Worm (Caenorhabditis elegans) whole organism, late embryonic: ENCODE data around the gene F35E8.10.

Experiments used
- C08G9.2 ChIP-seq: sonication (generic microtip); optimal IDR thresholded peaks from 2 replicates; lab custom pipeline; 2016; ENCODE audit warnings: mild to moderate bottlenecking, missing genetic modification characterization, moderate library complexity, missing compliant biosample characterization
- C38D4.7 ChIP-seq: fragments of 200-800 bp; sonication (Bioruptor generic); optimal IDR thresholded peaks from 2 replicates; lab custom pipeline; 2018; ENCODE audit warnings: mild to moderate bottlenecking, missing genetic modification characterization, moderate library complexity, missing compliant biosample characterization
- F13H6.1 ChIP-seq: sonication (generic microtip); optimal IDR thresholded peaks from 2 replicates; lab custom pipeline; 2016; ENCODE audit warnings: missing genetic modification characterization, missing compliant biosample characterization
- K02D7.2 ChIP-seq: sonication (generic microtip); optimal IDR thresholded peaks from 2 replicates; lab custom pipeline; 2017; ENCODE audit warnings: mild to moderate bottlenecking, missing genetic modification characterization, missing compliant biosample characterization
- K09A11.1 ChIP-seq: sonication (generic microtip); optimal IDR thresholded peaks from 2 replicates; lab custom pipeline; 2017; ENCODE audit warnings: antibody characterized with exemption, mild to moderate bottlenecking, missing genetic modification characterization, missing compliant biosample characterization; ENCODE audit not compliant: insufficient read depth
- T23F11.4 ChIP-seq: fragments of 200-800 bp; sonication (Bioruptor generic); optimal IDR thresholded peaks from 2 replicates; lab custom pipeline; 2018; ENCODE audit warnings: mild to moderate bottlenecking, missing genetic modification characterization, missing compliant biosample characterization
- Y22D7AL.16 ChIP-seq: sonication (generic microtip); optimal IDR thresholded peaks from 2 replicates; lab custom pipeline; 2016; ENCODE audit warnings: missing genetic modification characterization, missing compliant biosample characterization
- ahr-1 ChIP-seq: sonication (generic microtip); optimal IDR thresholded peaks from 2 replicates; lab custom pipeline; 2016; ENCODE audit warnings: missing genetic modification characterization, missing compliant biosample characterization
- ceh-14 ChIP-seq: sonication (generic microtip); optimal IDR thresholded peaks from 2 replicates; lab custom pipeline; 2016; ENCODE audit warnings: missing genotype, missing genetic modification characterization, missing compliant biosample characterization
- ceh-19 ChIP-seq: fragments of 200-800 bp; sonication (Bioruptor generic); optimal IDR thresholded peaks from 2 replicates; lab custom pipeline; 2018; ENCODE audit warnings: mild to moderate bottlenecking, missing genetic modification characterization, missing compliant biosample characterization
- ceh-2 ChIP-seq: sonication (generic microtip); optimal IDR thresholded peaks from 2 replicates; lab custom pipeline; 2016; ENCODE audit warnings: missing genotype, missing genetic modification characterization, missing compliant biosample characterization
- ceh-24 ChIP-seq: sonication (generic microtip); optimal IDR thresholded peaks from 2 replicates; lab custom pipeline; 2016; ENCODE audit warnings: mild to moderate bottlenecking, missing genetic modification characterization, missing compliant biosample characterization
- ceh-30 ChIP-seq: fragments of 150-350 bp; optimal IDR thresholded peaks from 2 replicates; lab custom pipeline; 2014; ENCODE audit warnings: missing biosample characterization, missing genetic modification characterization
- ceh-34 ChIP-seq: sonication (generic microtip); optimal IDR thresholded peaks from 2 replicates; lab custom pipeline; 2016; ENCODE audit warnings: mild to moderate bottlenecking, missing genetic modification characterization, missing compliant biosample characterization
- ceh-45 ChIP-seq: fragments of 200-800 bp; sonication (Bioruptor generic); IDR thresholded peaks from 2 replicates; pipeline ENCODE4 v1.3.6; 2022; ENCODE audit warnings: missing genetic modification reagents, missing genetic modification characterization, missing compliant biosample characterization
- ceh-6 ChIP-seq: fragments of 200-800 bp; sonication (Bioruptor generic); optimal IDR thresholded peaks from 2 replicates; lab custom pipeline; 2018; ENCODE audit warnings: mild to moderate bottlenecking, missing genetic modification characterization, missing compliant biosample characterization
- che-1 ChIP-seq: sonication (generic microtip); optimal IDR thresholded peaks from 2 replicates; lab custom pipeline; 2016; ENCODE audit warnings: mild to moderate bottlenecking, missing genetic modification characterization, missing compliant biosample characterization
- dmd-4 ChIP-seq: sonication (generic microtip); optimal IDR thresholded peaks from 2 replicates; lab custom pipeline; 2016; ENCODE audit warnings: borderline replicate concordance, missing genetic modification characterization, missing compliant biosample characterization
- elt-2 ChIP-seq: sonication (generic microtip); optimal IDR thresholded peaks from 2 replicates; lab custom pipeline; 2016; ENCODE audit warnings: missing genetic modification reagents, missing genetic modification characterization, missing compliant biosample characterization
- ets-4 ChIP-seq: sonication (generic microtip); optimal IDR thresholded peaks from 2 replicates; lab custom pipeline; 2016; ENCODE audit warnings: missing genetic modification characterization, missing compliant biosample characterization
- eyg-1 ChIP-seq: sonication (generic microtip); optimal IDR thresholded peaks from 2 replicates; lab custom pipeline; 2016; ENCODE audit warnings: missing genotype, missing genetic modification characterization, missing compliant biosample characterization
- fkh-10 ChIP-seq: fragments of 150-350 bp; optimal IDR thresholded peaks from 2 replicates; lab custom pipeline; 2014; ENCODE audit warnings: missing biosample characterization, missing genetic modification reagents, missing genetic modification characterization
- fkh-6 ChIP-seq: sonication (generic microtip); optimal IDR thresholded peaks from 2 replicates; lab custom pipeline; 2016; ENCODE audit warnings: missing genetic modification characterization, missing compliant biosample characterization
- gmeb-2 ChIP-seq: sonication (generic microtip); optimal IDR thresholded peaks from 2 replicates; lab custom pipeline; 2016; ENCODE audit warnings: missing genetic modification characterization, inconsistent platforms, missing compliant biosample characterization
- hlh-13 ChIP-seq: fragments of 200-800 bp; sonication (Bioruptor generic); optimal IDR thresholded peaks from 2 replicates; lab custom pipeline; 2018; ENCODE audit warnings: mild to moderate bottlenecking, missing genetic modification characterization, missing compliant biosample characterization
- hlh-30 ChIP-seq: sonication (generic microtip); optimal IDR thresholded peaks from 2 replicates; lab custom pipeline; 2017; ENCODE audit warnings: antibody characterized with exemption, missing genetic modification characterization, missing compliant biosample characterization; ENCODE audit not compliant: insufficient read depth
- hlh-6 ChIP-seq: sonication (generic microtip); optimal IDR thresholded peaks from 2 replicates; lab custom pipeline; 2016; ENCODE audit warnings: missing genotype, missing genetic modification characterization, missing compliant biosample characterization
- hlh-8 ChIP-seq: sonication (generic microtip); optimal IDR thresholded peaks from 2 replicates; lab custom pipeline; 2016; ENCODE audit warnings: missing genotype, missing genetic modification characterization, missing compliant biosample characterization
- lin-11 ChIP-seq: fragments of 200-800 bp; sonication (Bioruptor generic); optimal IDR thresholded peaks from 2 replicates; lab custom pipeline; 2018; ENCODE audit warnings: mild to moderate bottlenecking, missing genetic modification characterization, missing compliant biosample characterization
- madf-2 ChIP-seq: sonication (generic microtip); optimal IDR thresholded peaks from 2 replicates; lab custom pipeline; 2017; ENCODE audit warnings: missing genetic modification characterization, missing compliant biosample characterization
- nfya-1 ChIP-seq: sonication (generic microtip); optimal IDR thresholded peaks from 2 replicates; lab custom pipeline; 2017; ENCODE audit warnings: missing genetic modification characterization, mild to moderate bottlenecking, missing compliant biosample characterization, antibody characterized with exemption, moderate library complexity
- nhr-11 ChIP-seq: fragments of 150-350 bp; optimal IDR thresholded peaks from 2 replicates; lab custom pipeline; 2014; ENCODE audit warnings: missing biosample characterization, missing genetic modification characterization
- nhr-232 ChIP-seq: sonication (generic microtip); optimal IDR thresholded peaks from 2 replicates; lab custom pipeline; 2016; ENCODE audit warnings: missing genetic modification characterization, missing compliant biosample characterization
- odd-2 ChIP-seq: sonication (generic microtip); optimal IDR thresholded peaks from 2 replicates; lab custom pipeline; 2017; ENCODE audit warnings: antibody characterized with exemption, mild to moderate bottlenecking, missing genetic modification characterization, missing compliant biosample characterization
- pat-9 ChIP-seq: fragments of 200-800 bp; sonication (Bioruptor generic); optimal IDR thresholded peaks from 2 replicates; lab custom pipeline; 2018; ENCODE audit warnings: mild to moderate bottlenecking, missing genetic modification characterization, moderate library complexity, missing compliant biosample characterization
- pax-1 ChIP-seq: fragments of 150-350 bp; optimal IDR thresholded peaks from 2 replicates; lab custom pipeline; 2014; ENCODE audit warnings: missing biosample characterization, missing genetic modification characterization
- pqm-1 ChIP-seq: sonication (generic microtip); optimal IDR thresholded peaks from 2 replicates; lab custom pipeline; 2016; ENCODE audit warnings: missing genetic modification characterization, missing compliant biosample characterization
- rnt-1 ChIP-seq: sonication (generic microtip); optimal IDR thresholded peaks from 2 replicates; lab custom pipeline; 2016; ENCODE audit warnings: missing genetic modification characterization, missing compliant biosample characterization
- tbx-2 ChIP-seq: sonication (generic microtip); optimal IDR thresholded peaks from 2 replicates; lab custom pipeline; 2016; ENCODE audit warnings: missing genetic modification characterization, missing compliant biosample characterization
- tbx-7 ChIP-seq: sonication (generic microtip); optimal IDR thresholded peaks from 2 replicates; lab custom pipeline; 2016; ENCODE audit warnings: missing genotype, missing genetic modification characterization, missing compliant biosample characterization
- ttx-3 ChIP-seq: sonication (generic microtip); optimal IDR thresholded peaks from 2 replicates; lab custom pipeline; 2016; ENCODE audit warnings: missing genetic modification reagents, missing genetic modification characterization, missing compliant biosample characterization
- unc-3 ChIP-seq, 2 experiments: fragments of 200-800 bp in 1 of 2; sonication (Bioruptor generic) in 1 of 2; sonication (generic microtip) in 1 of 2; conservative IDR thresholded peaks in 1 of 2; optimal IDR thresholded peaks in 1 of 2; 2 replicates each; pipeline versions ENCODE4 v1.3.6 to Lab custom; 2016 to 2022; ENCODE audit warnings: missing compliant biosample characterization in 2 of 2, missing genetic modification characterization in 2 of 2, missing genetic modification reagents in 1 of 2
- unc-42 ChIP-seq: sonication (generic microtip); optimal IDR thresholded peaks from 2 replicates; lab custom pipeline; 2016; ENCODE audit warnings: missing genotype, missing genetic modification characterization, missing compliant biosample characterization
- unc-86 ChIP-seq: sonication (generic microtip); optimal IDR thresholded peaks from 2 replicates; lab custom pipeline; 2016; ENCODE audit warnings: missing genetic modification characterization, missing compliant biosample characterization
- zip-5 ChIP-seq: sonication (generic microtip); optimal IDR thresholded peaks from 2 replicates; lab custom pipeline; 2016; ENCODE audit warnings: missing genetic modification characterization, missing compliant biosample characterization
- ztf-16 ChIP-seq: sonication (generic microtip); optimal IDR thresholded peaks from 2 replicates; lab custom pipeline; 2017; ENCODE audit warnings: missing genetic modification characterization, missing compliant biosample characterization

The F35E8.10 gene

DNA sequence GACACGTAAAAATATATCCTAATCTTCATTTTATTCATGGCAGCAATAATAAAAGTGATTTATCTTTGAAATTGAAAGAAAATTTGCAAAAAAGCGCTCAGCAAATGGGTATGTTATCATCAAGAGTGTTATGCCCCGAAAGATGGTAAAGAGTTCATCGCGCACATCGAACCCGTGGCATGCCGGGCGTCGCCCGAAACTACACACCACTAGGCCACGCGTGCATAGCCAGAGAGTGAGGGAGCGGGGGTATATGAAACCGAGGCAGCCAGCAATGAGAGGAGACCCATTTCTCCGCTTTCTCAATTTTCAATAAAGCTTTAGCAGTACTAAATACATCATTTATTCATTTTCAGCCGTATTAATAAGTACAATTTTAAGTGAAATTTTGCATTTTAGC is 46.4 kb downstream of the F35E8.10 start (continued):
- TF ChIP-seq Y22D7AL.16, result peak; percentile 99
- peak; percentile 99 for TF ChIP-seq ttx-3 (tag; lab: Kevin White, UChicago)
- peak; percentile 98 for TF ChIP-seq C38D4.7 (GFP tag; lab: Kevin White, UChicago)
- peak; percentile 76 for TF ChIP-seq fkh-10 (GFP tag; lab: Kevin White, UChicago)
- peak; percentile 98 for TF ChIP-seq ahr-1 (tag; lab: Kevin White, UChicago)
- peak; percentile 82 for TF ChIP-seq tbx-7 (tag; lab: Kevin White, UChicago)
- peak; percentile 99 for TF ChIP-seq ztf-16 (tag; lab: Kevin White, UChicago)
- peak; percentile 99 for TF ChIP-seq ceh-6 (GFP tag; lab: Kevin White, UChicago)
- peak; percentile 99 for TF ChIP-seq elt-2 (tag; lab: Kevin White, UChicago)
- peak; percentile 96 for TF ChIP-seq hlh-8 (tag; lab: Kevin White, UChicago)
- peak; percentile 98 for TF ChIP-seq tbx-2 (tag; lab: Kevin White, UChicago)
- TF ChIP-seq unc-3 (GFP tag; conservative IDR thresholded peaks at IDR 0.05; lab: Robert Waterston, UW), result peak; percentile 99
- peak; percentile 99 for TF ChIP-seq unc-3 (tag; optimal IDR thresholded peaks at IDR 0.05; lab: Kevin White, UChicago)
- peak; percentile 98 for TF ChIP-seq ceh-2 (tag; lab: Kevin White, UChicago)
- peak; percentile 86 for TF ChIP-seq unc-42 (tag; lab: Kevin White, UChicago)
- peak; percentile 99 for TF ChIP-seq pqm-1 (tag; lab: Kevin White, UChicago)
- no peak for TF ChIP-seq pax-1
- TF ChIP-seq ceh-19, result peak; percentile 99
- TF ChIP-seq lin-11, result peak; percentile 97
- TF ChIP-seq nfya-1 (tag; lab: Kevin White, UChicago), result peak; percentile 90
- TF ChIP-seq K02D7.2 (tag; lab: Kevin White, UChicago), result peak; percentile 99
- peak; percentile 99 for TF ChIP-seq T23F11.4 (GFP tag; lab: Kevin White, UChicago)
- peak; percentile 90 for TF ChIP-seq hlh-30 (tag; lab: Kevin White, UChicago)
- peak; percentile 99 for TF ChIP-seq ceh-45 (GFP tag; lab: Robert Waterston, UW)
- TF ChIP-seq gmeb-2 (tag; lab: Kevin White, UChicago), result peak; percentile 99
- peak; percentile 97 for TF ChIP-seq C08G9.2 (tag; lab: Kevin White, UChicago)
- TF ChIP-seq ceh-14 (tag; lab: Kevin White, UChicago), result peak; percentile 99
- peak; percentile 98 for TF ChIP-seq madf-2
- TF ChIP-seq nhr-11 (tag; lab: Kevin White, UChicago), result no peak
- peak; percentile 98 for TF ChIP-seq F13H6.1
- TF ChIP-seq K09A11.1 (tag; lab: Kevin White, UChicago), result peak; percentile 93
- TF ChIP-seq zip-5 (tag; lab: Kevin White, UChicago), result peak; percentile 94
- TF ChIP-seq dmd-4, result peak; percentile 98
- TF ChIP-seq ceh-34, result peak; percentile 99
- peak; percentile 99 for TF ChIP-seq nhr-232
- TF ChIP-seq che-1 (tag; lab: Kevin White, UChicago), result peak; percentile 98
- peak; percentile 99 for TF ChIP-seq eyg-1 (tag; lab: Kevin White, UChicago)
- peak; percentile 99 for TF ChIP-seq hlh-13 (GFP tag; lab: Kevin White, UChicago)
- TF ChIP-seq hlh-6 (tag; lab: Kevin White, UChicago), result peak; percentile 99
- peak; percentile 87 for TF ChIP-seq ceh-30 (tag; lab: Kevin White, UChicago)
- peak; percentile 99 for TF ChIP-seq unc-86 (tag; lab: Kevin White, UChicago)
- TF ChIP-seq fkh-6 (tag; lab: Kevin White, UChicago), result peak; percentile 97
- peak; percentile 98 for TF ChIP-seq rnt-1
- peak; percentile 99 for TF ChIP-seq ceh-24
- TF ChIP-seq odd-2 (tag; lab: Kevin White, UChicago), result peak; percentile 91
- TF ChIP-seq ets-4 (tag; lab: Kevin White, UChicago), result peak; percentile 88
- peak; percentile 100 for TF ChIP-seq pat-9
